Worm (Caenorhabditis elegans) whole organism, midembryonic: ENCODE measurements around the gene ztf-18.

Experiments used
- cog-1 ChIP-seq: sonication (generic microtip); optimal IDR thresholded peaks from 2 replicates; lab custom pipeline; 2016; ENCODE audit warnings: missing genetic modification characterization, missing compliant biosample characterization
- klf-2 ChIP-seq: fragments of 200-800 bp; sonication (Bioruptor generic); conservative IDR thresholded peaks from 2 replicates; pipeline ENCODE4 v1.3.6; 2022; ENCODE audit warnings: missing genetic modification reagents, missing genetic modification characterization, missing compliant biosample characterization
- ref-1 ChIP-seq: fragments of 200-800 bp; sonication (Bioruptor generic); conservative IDR thresholded peaks from 2 replicates; pipeline ENCODE4 v1.3.6; 2022; ENCODE audit warnings: missing genetic modification reagents, missing genetic modification characterization, missing compliant biosample characterization
- tab-1 ChIP-seq: fragments of 200-800 bp; sonication (Bioruptor generic); IDR thresholded peaks from 2 replicates; pipeline ENCODE4 v1.3.6; 2022; ENCODE audit warnings: missing genetic modification characterization, missing compliant biosample characterization
- ztf-29 ChIP-seq: fragments of 200-800 bp; sonication (Bioruptor generic); IDR thresholded peaks from 2 replicates; pipeline ENCODE4 v1.3.6; 2022; ENCODE audit warnings: missing genetic modification reagents, missing genetic modification characterization, missing compliant biosample characterization

- TF ChIP-seq ref-1 (GFP tag; lab: Robert Waterston, UW) (no peak), ztf-29 (GFP tag; lab: Robert Waterston, UW) (no peak), klf-2 (GFP tag; lab: Robert Waterston, UW) (no peak), cog-1 (tag; lab: Kevin White, UChicago) (no peak), tab-1 (GFP tag; lab: Robert Waterston, UW) (no peak)
These were observed 51.5 kb downstream of the ztf-18 start for ce11 chrIII:843999-844398.
